Worm (Caenorhabditis elegans) whole organism, early embryonic: ENCODE measurements around the gene spl-2.

Experiments
- B0310.2 ChIP-seq: sonication (generic microtip); optimal IDR thresholded peaks from 2 replicates; lab custom pipeline; 2016; ENCODE audit warnings: mild to moderate bottlenecking, missing genetic modification characterization, missing compliant biosample characterization
- F13C5.2 ChIP-seq: sonication (generic microtip); optimal IDR thresholded peaks from 2 replicates; lab custom pipeline; 2017; ENCODE audit warnings: mild to moderate bottlenecking, missing genetic modification characterization, inconsistent platforms, missing compliant biosample characterization
- aly-1 ChIP-seq: sonication (generic microtip); optimal IDR thresholded peaks from 2 replicates; lab custom pipeline; 2016; ENCODE audit warnings: missing genetic modification characterization, missing compliant biosample characterization
- ama-1 ChIP-seq: fragments of 150-350 bp; optimal IDR thresholded peaks from 2 replicates; lab custom pipeline; 2014
- ceh-13 ChIP-seq: fragments of 200-800 bp; sonication (Bioruptor generic); optimal IDR thresholded peaks from 2 replicates; lab custom pipeline; 2018; ENCODE audit warnings: mild to moderate bottlenecking, missing genetic modification characterization, missing compliant biosample characterization
- ceh-36 ChIP-seq: sonication (generic microtip); optimal IDR thresholded peaks from 2 replicates; lab custom pipeline; 2016; ENCODE audit warnings: missing genetic modification characterization, inconsistent platforms, missing compliant biosample characterization
- ets-7 ChIP-seq: sonication (generic microtip); optimal IDR thresholded peaks from 2 replicates; lab custom pipeline; 2016; ENCODE audit warnings: missing genotype, missing genetic modification characterization, missing compliant biosample characterization
- flt-1 ChIP-seq: fragments of 200-800 bp; sonication (Bioruptor generic); IDR thresholded peaks from 2 replicates; pipeline ENCODE4 v1.3.6; 2022; ENCODE audit warnings: missing genetic modification characterization, missing compliant biosample characterization
- hmbx-1 ChIP-seq: sonication (generic microtip); optimal IDR thresholded peaks from 2 replicates; lab custom pipeline; 2016; ENCODE audit warnings: mild to moderate bottlenecking, missing genetic modification characterization, missing compliant biosample characterization
- hnd-1 ChIP-seq: sonication (generic microtip); optimal IDR thresholded peaks from 2 replicates; lab custom pipeline; 2016; ENCODE audit warnings: missing genetic modification characterization, missing compliant biosample characterization
- scrt-1 ChIP-seq: fragments of 200-800 bp; sonication (Bioruptor generic); IDR thresholded peaks from 2 replicates; pipeline ENCODE4 v1.3.6; 2022; ENCODE audit warnings: missing genetic modification characterization, missing compliant biosample characterization
- sea-1 ChIP-seq: fragments of 200-800 bp; sonication (Bioruptor generic); conservative IDR thresholded peaks from 2 replicates; pipeline ENCODE4 v1.3.6; 2022; ENCODE audit warnings: missing genetic modification characterization, missing compliant biosample characterization
- tbx-11 ChIP-seq: fragments of 200-800 bp; sonication (Bioruptor generic); IDR thresholded peaks from 2 replicates; pipeline ENCODE4 v1.3.6; 2022; ENCODE audit warnings: missing genetic modification characterization, missing compliant biosample characterization

DNA sequence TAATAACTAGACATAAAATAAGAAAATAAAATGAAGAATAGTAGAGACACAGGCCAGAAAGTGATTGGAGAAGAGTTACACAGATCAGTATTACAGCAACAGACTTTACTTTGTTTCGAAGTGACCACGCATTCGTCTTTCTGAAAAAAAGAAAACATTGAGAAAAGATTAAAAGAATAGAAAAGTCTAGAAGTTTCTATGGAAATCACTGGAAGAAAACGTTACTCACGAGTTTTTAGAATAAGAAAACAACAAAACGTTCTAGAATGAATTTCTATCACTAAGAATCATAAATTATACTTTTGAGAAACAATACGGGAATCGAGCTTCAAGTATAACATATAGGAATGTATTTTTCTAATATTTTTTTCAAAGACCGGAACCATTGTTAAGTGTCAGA, 8.9 kb upstream of the spl-2 start:
- no peak for TF ChIP-seq ama-1
- TF ChIP-seq ceh-36 (tag; lab: Kevin White, UChicago), result no peak
- no peak for TF ChIP-seq flt-1 (GFP tag; lab: Robert Waterston, UW)
- no peak for TF ChIP-seq hnd-1 (tag; lab: Kevin White, UChicago)
- TF ChIP-seq ets-7, result no peak
- no peak for TF ChIP-seq ceh-13
- no peak for TF ChIP-seq scrt-1 (GFP tag; lab: Robert Waterston, UW)
- TF ChIP-seq F13C5.2, result no peak
- no peak for TF ChIP-seq aly-1 (tag; lab: Kevin White, UChicago)
- TF ChIP-seq tbx-11 (GFP tag; lab: Robert Waterston, UW), result no peak
- TF ChIP-seq sea-1, result no peak
- TF ChIP-seq B0310.2 (tag; lab: Kevin White, UChicago), result no peak
- TF ChIP-seq hmbx-1, result no peak
